Fruit fly (Drosophila melanogaster): ENCODE results near the gene CG6051.

The CG6051 gene

DNA sequence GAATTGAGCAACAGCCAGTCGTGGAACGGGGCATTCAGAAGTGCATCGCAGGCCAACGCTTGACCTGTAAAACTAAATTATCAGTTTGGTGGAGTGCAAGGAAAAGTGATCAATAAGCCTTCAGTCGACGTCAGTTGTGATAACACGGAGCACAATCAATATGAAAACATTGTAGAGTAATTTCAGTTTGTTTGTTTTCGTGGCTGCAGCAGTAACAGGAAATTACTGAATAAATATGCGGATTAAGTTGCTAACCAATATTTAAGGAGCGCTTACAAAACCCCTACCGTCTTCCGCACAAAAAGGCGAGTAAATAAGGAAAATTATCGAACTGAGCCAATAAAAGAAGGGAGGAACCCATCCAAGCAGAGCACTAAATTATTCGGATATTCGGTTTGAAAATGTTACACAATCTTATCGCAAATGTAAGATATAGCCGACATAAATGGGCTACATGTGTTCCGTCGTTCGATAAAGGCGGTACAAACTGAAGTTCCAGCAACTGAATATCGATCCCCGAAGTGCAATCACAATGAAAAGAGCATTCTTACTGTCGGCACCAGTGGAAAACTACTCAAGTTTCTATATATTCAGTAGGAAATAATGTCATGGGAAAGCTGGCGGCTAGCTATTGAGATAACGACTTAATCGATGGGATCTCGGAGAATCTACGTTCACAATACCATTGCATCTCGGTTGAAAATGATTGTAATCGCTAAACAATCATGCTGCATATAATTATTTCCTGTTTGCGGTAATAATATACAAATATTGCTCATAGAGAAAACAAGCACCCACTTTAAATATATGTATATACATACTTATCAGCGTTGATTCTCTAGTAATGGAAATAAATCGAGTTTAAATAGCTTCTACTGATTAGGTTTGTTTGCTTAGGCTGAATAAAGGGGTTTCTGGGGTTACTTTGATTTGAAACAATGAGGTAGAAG, 14.9 kb downstream of the CG6051 start:
- TF ChIP-seq HLH106 (tag; optimal IDR thresholded peaks at IDR 0.05) (no peak), Sp1 (GFP tag; optimal IDR thresholded peaks at IDR 0.05) (peak; percentile 26), h (GFP tag; optimal IDR thresholded peaks at IDR 0.05) (peak; percentile 36), sage (GFP tag; optimal IDR thresholded peaks at IDR 0.05) (no peak), sv (GFP tag; optimal IDR thresholded peaks at IDR 0.05) (no peak), rgr (GFP tag; optimal IDR thresholded peaks at IDR 0.05) (peak; percentile 55), psq (GFP tag; optimal IDR thresholded peaks at IDR 0.05) (peak; percentile 30), br (GFP tag; optimal IDR thresholded peaks at IDR 0.05) (peak; percentile 51), CG32264 (GFP tag; optimal IDR thresholded peaks at IDR 0.05) (no peak), usp (GFP tag; optimal IDR thresholded peaks at IDR 0.05) (no peak), Vsx2 (GFP tag; optimal IDR thresholded peaks at IDR 0.05; ENCODE audit: partially characterized antibody) (no peak), ey (GFP tag; optimal IDR thresholded peaks at IDR 0.05) (peak; percentile 4), Hnf4 (GFP tag; optimal IDR thresholded peaks at IDR 0.05) (peak; percentile 37), foxo (GFP tag; optimal IDR thresholded peaks at IDR 0.05) (peak in 1 of 2 experiments; percentile 27), fru (GFP tag; optimal IDR thresholded peaks at IDR 0.05) (peak; percentile 38), Dif (GFP tag; optimal IDR thresholded peaks at IDR 0.05; ENCODE audit: partially characterized antibody) (no peak), dmrt93B (GFP tag; optimal IDR thresholded peaks at IDR 0.05) (peak; percentile 11), OdsH (GFP tag; optimal IDR thresholded peaks at IDR 0.05) (peak; percentile 62), Rel (GFP tag; optimal IDR thresholded peaks at IDR 0.05) (no peak), Rel (tag; optimal IDR thresholded peaks at IDR 0.05) (no peak)

DNA sequence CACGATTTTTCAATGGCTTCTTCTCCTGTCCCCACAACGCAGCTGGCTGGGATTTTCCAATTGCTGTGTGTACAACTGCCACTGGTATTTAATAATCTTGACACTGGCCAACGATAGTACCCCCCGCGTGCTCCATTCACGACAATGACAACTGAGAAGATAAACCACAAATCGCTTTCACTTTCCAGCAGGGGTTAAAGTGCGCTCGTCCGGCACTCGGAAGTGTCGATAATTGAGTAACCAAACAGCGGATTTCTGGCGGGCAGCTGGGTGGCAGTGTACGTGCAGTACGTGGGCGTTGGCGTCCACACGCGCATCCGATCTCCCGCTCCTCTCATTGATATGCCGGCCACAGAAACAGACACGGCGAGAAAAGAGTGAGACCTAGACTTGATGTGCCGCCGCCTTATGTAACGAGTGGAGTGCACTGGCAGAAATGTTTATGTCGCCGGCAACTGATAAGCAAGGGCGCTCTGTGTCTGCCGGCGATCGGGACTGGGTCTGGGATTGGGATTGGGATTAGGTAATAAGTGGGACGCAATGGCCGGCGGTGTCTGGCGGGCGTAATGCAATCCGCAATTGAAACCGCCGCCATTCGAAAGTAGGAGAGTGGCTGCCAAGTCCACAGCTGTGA, 16.0 kb downstream of the CG6051 start:
- TF ChIP-seq Hr78 (GFP tag; optimal IDR thresholded peaks at IDR 0.05) (no peak), Hr83 (GFP tag; optimal IDR thresholded peaks at IDR 0.05; ENCODE audit: poor library complexity, severe bottlenecking) (no peak), Rel (GFP tag; optimal IDR thresholded peaks at IDR 0.05) (no peak), Rel (tag; optimal IDR thresholded peaks at IDR 0.05) (no peak), lola (GFP tag; optimal IDR thresholded peaks at IDR 0.05) (no peak), psq (GFP tag; optimal IDR thresholded peaks at IDR 0.05) (no peak), h (GFP tag; optimal IDR thresholded peaks at IDR 0.05) (no peak), dl (GFP tag; optimal IDR thresholded peaks at IDR 0.05; ENCODE audit: insufficient read depth in 1 of 2, partially characterized antibody in 2 of 2) (no peak), OdsH (GFP tag; optimal IDR thresholded peaks at IDR 0.05) (no peak), sage (GFP tag; optimal IDR thresholded peaks at IDR 0.05) (no peak), CrebA (GFP tag; optimal IDR thresholded peaks at IDR 0.05; ENCODE audit: borderline replicate concordance) (no peak), pan (optimal IDR thresholded peaks at IDR 0.05) (no peak), foxo (GFP tag; optimal IDR thresholded peaks at IDR 0.05) (no peak), fru (GFP tag; optimal IDR thresholded peaks at IDR 0.05) (no peak), Dfd (GFP tag; optimal IDR thresholded peaks at IDR 0.05) (no peak), jim (GFP tag; optimal IDR thresholded peaks at IDR 0.05) (no peak), Myc (optimal IDR thresholded peaks at IDR 0.05) (no peak), CG9705 (GFP tag; optimal IDR thresholded peaks at IDR 0.05) (no peak), dsf (GFP tag; optimal IDR thresholded peaks at IDR 0.05; ENCODE audit: borderline replicate concordance) (no peak), HLH106 (tag; optimal IDR thresholded peaks at IDR 0.05) (no peak), dmrt93B (GFP tag; optimal IDR thresholded peaks at IDR 0.05) (no peak)

DNA sequence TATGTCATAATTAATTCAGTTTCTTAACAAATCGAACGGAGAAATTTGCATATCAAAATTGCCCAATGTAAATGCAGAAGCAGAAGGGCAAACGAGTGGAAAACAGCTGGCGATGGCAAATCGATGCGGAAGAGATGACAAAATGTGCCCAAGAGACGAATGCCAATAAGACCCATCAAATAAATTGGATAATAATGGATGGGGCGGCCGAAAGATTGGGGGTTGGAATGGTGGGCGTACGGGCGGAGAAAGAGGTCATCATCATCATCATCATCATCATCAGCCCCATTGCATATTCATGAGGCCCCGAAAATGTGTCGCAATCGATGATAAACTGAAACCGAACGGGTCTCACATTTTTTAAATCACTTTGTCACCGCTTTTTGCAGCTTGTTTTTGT, 16.9 kb downstream of the CG6051 start:
- TF ChIP-seq Sp1 (GFP tag; optimal IDR thresholded peaks at IDR 0.05) (no peak), br (GFP tag; optimal IDR thresholded peaks at IDR 0.05) (no peak), fru (GFP tag; optimal IDR thresholded peaks at IDR 0.05) (no peak), CG32264 (GFP tag; optimal IDR thresholded peaks at IDR 0.05) (no peak), tai (GFP tag; optimal IDR thresholded peaks at IDR 0.05) (no peak)

DNA sequence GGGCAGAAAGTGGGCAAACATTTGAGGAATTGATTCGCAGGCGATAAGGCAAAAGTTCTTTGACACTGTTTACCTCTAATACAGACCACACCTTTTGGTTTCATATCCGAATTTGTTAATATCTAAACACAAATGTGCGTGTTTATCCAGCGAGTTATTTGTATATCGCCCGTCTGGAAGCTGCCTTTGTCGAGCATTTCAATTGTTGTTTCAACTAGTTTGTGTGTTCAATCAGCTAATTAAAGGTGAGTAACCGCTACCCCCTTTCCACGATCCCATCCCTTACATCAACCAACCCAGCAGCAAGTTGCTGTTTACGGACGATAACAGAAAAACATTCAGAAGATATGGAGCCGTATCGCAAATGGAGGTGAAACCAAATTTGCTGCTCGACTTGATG, 19.5 kb downstream of the CG6051 start:
- TF ChIP-seq Vsx2 (GFP tag; optimal IDR thresholded peaks at IDR 0.05; ENCODE audit: partially characterized antibody), result peak; percentile 91
- TF ChIP-seq Rel (GFP tag; optimal IDR thresholded peaks at IDR 0.05), result no peak
- TF ChIP-seq Rel (tag; optimal IDR thresholded peaks at IDR 0.05), result peak; percentile 60
- peak in 1 of 2 experiments; percentile 71 for TF ChIP-seq foxo (GFP tag; optimal IDR thresholded peaks at IDR 0.05)
- TF ChIP-seq sage (GFP tag; optimal IDR thresholded peaks at IDR 0.05), result peak; percentile 58
- peak; percentile 97 for TF ChIP-seq Hr83 (GFP tag; optimal IDR thresholded peaks at IDR 0.05; ENCODE audit: poor library complexity, severe bottlenecking)
- TF ChIP-seq psq (GFP tag; optimal IDR thresholded peaks at IDR 0.05), result peak; percentile 56
- no peak for TF ChIP-seq N (GFP tag; optimal IDR thresholded peaks at IDR 0.05)
- peak; percentile 49 for TF ChIP-seq HLH106 (tag; optimal IDR thresholded peaks at IDR 0.05)
- TF ChIP-seq pan (optimal IDR thresholded peaks at IDR 0.05), result no peak
- TF ChIP-seq Hr78 (GFP tag; optimal IDR thresholded peaks at IDR 0.05), result no peak
- peak; percentile 70 for TF ChIP-seq fru (GFP tag; optimal IDR thresholded peaks at IDR 0.05)
- TF ChIP-seq Mio (GFP tag; optimal IDR thresholded peaks at IDR 0.05), result no peak
- peak; percentile 9 for TF ChIP-seq dmrt93B (GFP tag; optimal IDR thresholded peaks at IDR 0.05)
- TF ChIP-seq h (GFP tag; optimal IDR thresholded peaks at IDR 0.05), result peak; percentile 93
- TF ChIP-seq woc (GFP tag; optimal IDR thresholded peaks at IDR 0.05), result no peak
- no peak for TF ChIP-seq dl (GFP tag; optimal IDR thresholded peaks at IDR 0.05; ENCODE audit: insufficient read depth in 1 of 2, partially characterized antibody in 2 of 2)
- peak; percentile 87 for TF ChIP-seq Hnf4 (GFP tag; optimal IDR thresholded peaks at IDR 0.05)
- TF ChIP-seq lola (GFP tag; optimal IDR thresholded peaks at IDR 0.05), result no peak
- no peak for TF ChIP-seq CrebA (GFP tag; optimal IDR thresholded peaks at IDR 0.05; ENCODE audit: borderline replicate concordance)
- TF ChIP-seq GATAd (GFP tag; optimal IDR thresholded peaks at IDR 0.05), result peak; percentile 93
- peak; percentile 81 for TF ChIP-seq tai (GFP tag; optimal IDR thresholded peaks at IDR 0.05)
- peak; percentile 89 for TF ChIP-seq Jra (GFP tag; optimal IDR thresholded peaks at IDR 0.05)
- TF ChIP-seq OdsH (GFP tag; optimal IDR thresholded peaks at IDR 0.05), result peak; percentile 88
- peak; percentile 68 for TF ChIP-seq Sp1 (GFP tag; optimal IDR thresholded peaks at IDR 0.05)
- TF ChIP-seq rgr (GFP tag; optimal IDR thresholded peaks at IDR 0.05), result peak; percentile 89

Data from whole organism, wandering third instar larva.